Fruit fly (Drosophila melanogaster): Measurements from ENCODE around the gene CG5854.

CG5854 gene

dm6 chr3R:23942965-23943413 lies 9.3 kb downstream of the CG5854 start, which contains the start of gene Gdh (continued):
- TF ChIP-seq tna (GFP tag; IDR thresholded peaks at IDR 0.05; ENCODE audit: partially characterized antibody): peak; percentile 65; the same call in 1 of the 2 replicates
- TF ChIP-seq Poxn (GFP tag; IDR thresholded peaks at IDR 0.05): no peak
- no peak for TF ChIP-seq CG4282 (GFP tag; optimal IDR thresholded peaks at IDR 0.05)
- peak; percentile 96 for TF ChIP-seq Jarid2 (GFP tag; optimal IDR thresholded peaks at IDR 0.05)
- TF ChIP-seq pfk (GFP tag; optimal IDR thresholded peaks at IDR 0.05): peak; percentile 38
- peak; percentile 54 for TF ChIP-seq CG3281 (GFP tag; optimal IDR thresholded peaks at IDR 0.05)
- TF ChIP-seq Dip3 (GFP tag; optimal IDR thresholded peaks at IDR 0.05): peak; percentile 5
- no peak for TF ChIP-seq CG15696 (tag; optimal IDR thresholded peaks at IDR 0.05)
- TF ChIP-seq CG14965 (GFP tag; optimal IDR thresholded peaks at IDR 0.05; ENCODE audit: borderline replicate concordance): no peak
- TF ChIP-seq CG7928 (GFP tag; optimal IDR thresholded peaks at IDR 0.05): no peak
- TF ChIP-seq zfh1 (GFP tag; IDR thresholded peaks at IDR 0.05): no peak
- TF ChIP-seq Tbp (GFP tag; optimal IDR thresholded peaks at IDR 0.05): no peak
- TF ChIP-seq chn (GFP tag; optimal IDR thresholded peaks at IDR 0.05): no peak
- no peak for TF ChIP-seq CG6791 (GFP tag; IDR thresholded peaks at IDR 0.05; ENCODE audit: partially characterized antibody)
- TF ChIP-seq CG17829 (tag; optimal IDR thresholded peaks at IDR 0.05): no peak
- no peak for TF ChIP-seq CG18619 (GFP tag; optimal IDR thresholded peaks at IDR 0.05)
- no peak for TF ChIP-seq CG7357 (GFP tag; IDR thresholded peaks at IDR 0.05)
- TF ChIP-seq sug (tag; optimal IDR thresholded peaks at IDR 0.05): peak; percentile 68
- TF ChIP-seq tgo (GFP tag; IDR thresholded peaks at IDR 0.05): no peak
- TF ChIP-seq Pdp1 (GFP tag; optimal IDR thresholded peaks at IDR 0.05): peak in 1 of 2 experiments; percentile 23
- TF ChIP-seq Antp (GFP tag; optimal IDR thresholded peaks at IDR 0.05): no peak
- TF ChIP-seq Hsf (GFP tag; optimal IDR thresholded peaks at IDR 0.05): no peak
- peak; percentile 43 for TF ChIP-seq onecut (GFP tag; IDR thresholded peaks at IDR 0.05)
- no peak for TF ChIP-seq crp (GFP tag; optimal IDR thresholded peaks at IDR 0.05)
- peak; percentile 94 for TF ChIP-seq cwo (GFP tag; optimal IDR thresholded peaks at IDR 0.05)
- TF ChIP-seq CG6854 (GFP tag; optimal IDR thresholded peaks at IDR 0.05): peak; percentile 53
- TF ChIP-seq CG2875 (GFP tag; optimal IDR thresholded peaks at IDR 0.05): no peak
- no peak for TF ChIP-seq CG12236 (GFP tag; optimal IDR thresholded peaks at IDR 0.05)
- peak; percentile 55 for TF ChIP-seq CG32532 (GFP tag; IDR thresholded peaks at IDR 0.05)
- TF ChIP-seq unpg (GFP tag; optimal IDR thresholded peaks at IDR 0.05): no peak
- TF ChIP-seq CG14050 (GFP tag; IDR thresholded peaks at IDR 0.05): no peak
- no peak for TF ChIP-seq fd3F (GFP tag; optimal IDR thresholded peaks at IDR 0.05)
- TF ChIP-seq mam (GFP tag; optimal IDR thresholded peaks at IDR 0.05): peak; percentile 11
- no peak for TF ChIP-seq CG1024 (GFP tag; IDR thresholded peaks at IDR 0.05)
- no peak for TF ChIP-seq trh (GFP tag; optimal IDR thresholded peaks at IDR 0.05)
- TF ChIP-seq CG2116 (GFP tag; optimal IDR thresholded peaks at IDR 0.05): no peak
- TF ChIP-seq CG13296 (GFP tag; optimal IDR thresholded peaks at IDR 0.05): peak; percentile 51
- no peak for TF ChIP-seq Optix (GFP tag; IDR thresholded peaks at IDR 0.05)
- peak; percentile 51 for TF ChIP-seq Drgx (GFP tag; IDR thresholded peaks at IDR 0.05)
- TF ChIP-seq sna (GFP tag; IDR thresholded peaks at IDR 0.05; ENCODE audit: partially characterized antibody): peak; percentile 63
- TF ChIP-seq dpn (GFP tag; optimal IDR thresholded peaks at IDR 0.05): peak in 1 of 2 experiments; percentile 13
- TF ChIP-seq Hr39 (optimal IDR thresholded peaks at IDR 0.05): no peak
- no peak for TF ChIP-seq CG30431 (GFP tag; optimal IDR thresholded peaks at IDR 0.05)
- no peak for TF ChIP-seq dmrt99B (tag; optimal IDR thresholded peaks at IDR 0.05)
- peak; percentile 14; the same call in 1 of the 2 replicates for TF ChIP-seq MBD-R2 (GFP tag; IDR thresholded peaks at IDR 0.05)
- TF ChIP-seq Hr3 (GFP tag; optimal IDR thresholded peaks at IDR 0.05): no peak
- no peak for TF ChIP-seq CG9609 (GFP tag; optimal IDR thresholded peaks at IDR 0.05)
- TF ChIP-seq Gsc (GFP tag; IDR thresholded peaks at IDR 0.05): no peak
- TF ChIP-seq CG10274 (GFP tag; optimal IDR thresholded peaks at IDR 0.05): no peak
- peak; percentile 60; the same call in 1 of the 2 replicates for TF ChIP-seq Awh (GFP tag; IDR thresholded peaks at IDR 0.05)
- no peak for TF ChIP-seq aop (GFP tag; IDR thresholded peaks at IDR 0.05)
